Fruit fly (Drosophila melanogaster) whole organism, embryonic: ENCODE results near the gene Tsen2.

Experiments
- Abd-B ChIP-seq: fragments of 200-800 bp; sonication (Bioruptor generic); optimal IDR thresholded peaks from 2 replicates; lab custom pipeline; 2018; ENCODE audit warnings: missing biosample characterization, mild to moderate bottlenecking, missing genetic modification characterization, moderate library complexity
- CG10267 ChIP-seq: fragments of 200-800 bp; sonication (Bioruptor generic); optimal IDR thresholded peaks from 2 replicates; lab custom pipeline; 2018; ENCODE audit warnings: missing biosample characterization, mild to moderate bottlenecking, missing genetic modification characterization, moderate library complexity
- CG10431 ChIP-seq: fragments of 200-800 bp; sonication (Bioruptor generic); optimal IDR thresholded peaks from 3 replicates; lab custom pipeline; 2018; ENCODE audit warnings: missing biosample characterization, mild to moderate bottlenecking, missing genetic modification characterization
- CG10462 ChIP-seq: fragments of 200-800 bp; sonication (Bioruptor generic); optimal IDR thresholded peaks from 2 replicates; lab custom pipeline; 2016; ENCODE audit warnings: missing biosample characterization, missing genetic modification characterization
- CG11247 ChIP-seq: fragments of 200-800 bp; sonication (Bioruptor generic); IDR thresholded peaks from 2 replicates; pipeline ENCODE4 v1.3.6; 2022; ENCODE audit warnings: missing biosample characterization, missing genetic modification characterization
- CG11504 ChIP-seq: fragments of 200-800 bp; sonication (Bioruptor generic); optimal IDR thresholded peaks from 3 replicates; lab custom pipeline; 2019; ENCODE audit warnings: missing biosample characterization, mild to moderate bottlenecking, missing genetic modification characterization, moderate library complexity
- CG11723 ChIP-seq: fragments of 200-800 bp; sonication (Bioruptor generic); optimal IDR thresholded peaks from 2 replicates; lab custom pipeline; 2017; ENCODE audit warnings: missing biosample characterization, mild to moderate bottlenecking, missing genetic modification characterization
- CG13296 ChIP-seq: fragments of 200-800 bp; sonication (Bioruptor generic); optimal IDR thresholded peaks from 3 replicates; lab custom pipeline; 2018; ENCODE audit warnings: missing biosample characterization, mild to moderate bottlenecking, missing genetic modification characterization
- CG13894 ChIP-seq: fragments of 200-800 bp; sonication (Bioruptor generic); optimal IDR thresholded peaks from 3 replicates; lab custom pipeline; 2018; ENCODE audit warnings: missing biosample characterization, mild to moderate bottlenecking, missing genetic modification characterization, moderate library complexity
- CG14965 ChIP-seq: fragments of 200-800 bp; sonication (Bioruptor generic); optimal IDR thresholded peaks from 2 replicates; lab custom pipeline; 2016; ENCODE audit warnings: missing biosample characterization, missing genetic modification characterization, borderline replicate concordance
- CG15601 ChIP-seq: fragments of 200-800 bp; sonication (Bioruptor generic); optimal IDR thresholded peaks from 3 replicates; lab custom pipeline; 2019; ENCODE audit warnings: missing biosample characterization, mild to moderate bottlenecking, missing genetic modification characterization, moderate library complexity
- CG1603 ChIP-seq: fragments of 200-800 bp; sonication (Bioruptor generic); optimal IDR thresholded peaks from 2 replicates; lab custom pipeline; 2019; ENCODE audit warnings: missing biosample characterization, mild to moderate bottlenecking, missing genetic modification characterization, moderate library complexity
- CG17612 ChIP-seq: fragments of 200-800 bp; sonication (Bioruptor generic); IDR thresholded peaks from 2 replicates; pipeline ENCODE4 v1.3.6; 2022; ENCODE audit warnings: missing biosample characterization, missing genetic modification characterization
- CG1832 ChIP-seq: fragments of 200-800 bp; sonication (Bioruptor generic); optimal IDR thresholded peaks from 2 replicates; lab custom pipeline; 2017; ENCODE audit warnings: missing biosample characterization, mild to moderate bottlenecking, missing genetic modification characterization, inconsistent platforms
- CG18764 ChIP-seq: fragments of 200-800 bp; sonication (Bioruptor generic); optimal IDR thresholded peaks from 3 replicates; lab custom pipeline; 2016; ENCODE audit warnings: missing biosample characterization, missing genetic modification characterization
- CG2678 ChIP-seq: fragments of 200-800 bp; sonication (Bioruptor generic); optimal IDR thresholded peaks from 3 replicates; lab custom pipeline; 2019; ENCODE audit warnings: missing biosample characterization, mild to moderate bottlenecking, missing genetic modification characterization, moderate library complexity
- CG34224 ChIP-seq: fragments of 200-800 bp; sonication (Bioruptor generic); IDR thresholded peaks from 3 replicates; pipeline ENCODE4 v1.3.6; 2022; ENCODE audit warnings: missing biosample characterization, missing genetic modification characterization; ENCODE audit not compliant: partially characterized antibody
- CG4854 ChIP-seq: fragments of 200-800 bp; sonication (Bioruptor generic); optimal IDR thresholded peaks from 2 replicates; lab custom pipeline; 2016; ENCODE audit warnings: missing biosample characterization, missing genetic modification characterization, inconsistent platforms
- CG7556 ChIP-seq: fragments of 200-800 bp; sonication (Bioruptor generic); optimal IDR thresholded peaks from 2 replicates; lab custom pipeline; 2017; ENCODE audit warnings: missing biosample characterization, mild to moderate bottlenecking, missing genetic modification characterization
- CG8359 ChIP-seq: fragments of 200-800 bp; sonication (Bioruptor generic); optimal IDR thresholded peaks from 2 replicates; lab custom pipeline; 2017; ENCODE audit warnings: missing biosample characterization, mild to moderate bottlenecking, missing genetic modification characterization, borderline replicate concordance
- Dek ChIP-seq: fragments of 200-800 bp; sonication (Bioruptor generic); optimal IDR thresholded peaks from 3 replicates; lab custom pipeline; 2019; ENCODE audit warnings: missing biosample characterization, mild to moderate bottlenecking, missing genetic modification characterization, moderate library complexity
- E2f2 ChIP-seq: fragments of 200-800 bp; sonication (Bioruptor generic); IDR thresholded peaks from 2 replicates; pipeline ENCODE4 v1.3.6; 2022; ENCODE audit warnings: missing biosample characterization, missing genetic modification characterization
- Eip74EF ChIP-seq, 2 experiments: fragments of 200-800 bp in 1 of 2; fragments of >200 bp in 1 of 2; sonication (Bioruptor generic) in 1 of 2; optimal IDR thresholded peaks; 2 replicates each; lab custom pipeline; 2017 to 2019; ENCODE audit warnings: missing biosample characterization in 2 of 2, missing genetic modification characterization in 2 of 2, mild to moderate bottlenecking in 1 of 2, moderate library complexity in 1 of 2
- HLH4C ChIP-seq: fragments of 200-800 bp; sonication (Bioruptor generic); IDR thresholded peaks from 3 replicates; pipeline ENCODE4 v1.3.6; 2022; ENCODE audit warnings: missing biosample characterization, missing genetic modification characterization; ENCODE audit not compliant: partially characterized antibody
- HLH54F ChIP-seq: fragments of 200-800 bp; sonication (Bioruptor generic); optimal IDR thresholded peaks from 3 replicates; lab custom pipeline; 2016; ENCODE audit warnings: missing biosample characterization, missing genetic modification characterization
- Hr3 ChIP-seq: fragments of 200-800 bp; sonication (Bioruptor generic); optimal IDR thresholded peaks from 3 replicates; lab custom pipeline; 2016; ENCODE audit warnings: missing biosample characterization, missing genetic modification characterization
- Mad ChIP-seq: fragments of 200-800 bp; sonication (Bioruptor generic); optimal IDR thresholded peaks from 2 replicates; lab custom pipeline; 2016; ENCODE audit warnings: missing biosample characterization, missing genetic modification characterization
- Mes4 ChIP-seq: fragments of 200-800 bp; sonication (Bioruptor generic); optimal IDR thresholded peaks from 2 replicates; lab custom pipeline; 2016; ENCODE audit warnings: missing biosample characterization, missing genetic modification characterization
- Mrtf ChIP-seq: fragments of 200-800 bp; sonication (Bioruptor generic); IDR thresholded peaks from 3 replicates; pipeline ENCODE4 v1.3.6; 2022; ENCODE audit warnings: missing biosample characterization, missing genetic modification characterization
- Nf-YC ChIP-seq: fragments of 200-800 bp; optimal IDR thresholded peaks from 3 replicates; lab custom pipeline; 2019; ENCODE audit warnings: missing biosample characterization, mild to moderate bottlenecking, missing genetic modification characterization, moderate library complexity
- bcd ChIP-seq: fragments of 200-800 bp; sonication (Bioruptor generic); optimal IDR thresholded peaks from 2 replicates; lab custom pipeline; 2017; ENCODE audit warnings: missing biosample characterization, mild to moderate bottlenecking, missing genetic modification characterization
- cad ChIP-seq: fragments of >200 bp; optimal IDR thresholded peaks from 2 replicates; lab custom pipeline; 2017; ENCODE audit warnings: missing biosample characterization, missing genetic modification characterization
- cato ChIP-seq: fragments of 200-800 bp; sonication (Bioruptor generic); optimal IDR thresholded peaks from 2 replicates; lab custom pipeline; 2016; ENCODE audit warnings: missing biosample characterization, missing genetic modification characterization, borderline replicate concordance
- caup ChIP-seq: fragments of 200-800 bp; sonication (Bioruptor generic); optimal IDR thresholded peaks from 3 replicates; lab custom pipeline; 2017; ENCODE audit warnings: missing biosample characterization, mild to moderate bottlenecking, missing genetic modification characterization, moderate library complexity; ENCODE audit not compliant: severe bottlenecking
- chif ChIP-seq, 2 experiments: fragments of 200-800 bp; sonication (Bioruptor generic); optimal IDR thresholded peaks; 3 replicates each; lab custom pipeline; 2016; ENCODE audit warnings: missing biosample characterization in 2 of 2, missing genetic modification characterization in 2 of 2
- chm ChIP-seq: fragments of 200-800 bp; sonication (Bioruptor generic); IDR thresholded peaks from 2 replicates; pipeline ENCODE4 v1.3.6; 2022; ENCODE audit warnings: missing biosample characterization, missing genetic modification characterization
- cwo ChIP-seq: fragments of 200-800 bp; sonication (Bioruptor generic); optimal IDR thresholded peaks from 3 replicates; lab custom pipeline; 2017; ENCODE audit warnings: missing biosample characterization, missing genetic modification characterization, mild to moderate bottlenecking, moderate library complexity, missing genetic modification reagents
- dmrt99B ChIP-seq: fragments of 200-800 bp; sonication (Bioruptor generic); optimal IDR thresholded peaks from 2 replicates; lab custom pipeline; 2018; ENCODE audit warnings: missing biosample characterization, mild to moderate bottlenecking, missing genetic modification characterization, moderate library complexity
- exex ChIP-seq: fragments of 200-800 bp; sonication (Bioruptor generic); optimal IDR thresholded peaks from 4 replicates; lab custom pipeline; 2018; ENCODE audit warnings: missing biosample characterization, mild to moderate bottlenecking, missing genetic modification characterization, moderate library complexity
- fd102C ChIP-seq: fragments of 200-800 bp; sonication (Bioruptor generic); optimal IDR thresholded peaks from 2 replicates; lab custom pipeline; 2018; ENCODE audit warnings: missing biosample characterization, mild to moderate bottlenecking, missing genetic modification characterization, moderate library complexity
- gcm ChIP-seq: fragments of 200-800 bp; sonication (Bioruptor generic); optimal IDR thresholded peaks from 2 replicates; lab custom pipeline; 2019; ENCODE audit warnings: missing biosample characterization, mild to moderate bottlenecking, missing genetic modification characterization, moderate library complexity
- lilli ChIP-seq: fragments of 200-800 bp; sonication (Bioruptor generic); optimal IDR thresholded peaks from 3 replicates; lab custom pipeline; 2016; ENCODE audit warnings: missing biosample characterization, missing genetic modification characterization
- nom ChIP-seq: fragments of 200-800 bp; sonication (Bioruptor generic); optimal IDR thresholded peaks from 2 replicates; lab custom pipeline; 2017; ENCODE audit warnings: missing biosample characterization, missing genetic modification characterization, mild to moderate bottlenecking, moderate library complexity, missing genetic modification reagents
- onecut ChIP-seq: fragments of 200-800 bp; sonication (Bioruptor generic); IDR thresholded peaks from 2 replicates; pipeline ENCODE4 v1.3.6; 2022; ENCODE audit warnings: missing biosample characterization, missing genetic modification characterization
- slou ChIP-seq: fragments of 200-800 bp; sonication (Bioruptor generic); optimal IDR thresholded peaks from 3 replicates; lab custom pipeline; 2016; ENCODE audit warnings: missing biosample characterization, missing genetic modification characterization
- wek ChIP-seq: fragments of 200-800 bp; sonication (Bioruptor generic); optimal IDR thresholded peaks from 3 replicates; lab custom pipeline; 2018; ENCODE audit warnings: missing biosample characterization, mild to moderate bottlenecking, missing genetic modification characterization, moderate library complexity
- zf30C ChIP-seq: fragments of 200-800 bp; sonication (Bioruptor generic); optimal IDR thresholded peaks from 3 replicates; lab custom pipeline; 2018; ENCODE audit warnings: missing biosample characterization, mild to moderate bottlenecking, missing genetic modification characterization

Gene Tsen2

DNA sequence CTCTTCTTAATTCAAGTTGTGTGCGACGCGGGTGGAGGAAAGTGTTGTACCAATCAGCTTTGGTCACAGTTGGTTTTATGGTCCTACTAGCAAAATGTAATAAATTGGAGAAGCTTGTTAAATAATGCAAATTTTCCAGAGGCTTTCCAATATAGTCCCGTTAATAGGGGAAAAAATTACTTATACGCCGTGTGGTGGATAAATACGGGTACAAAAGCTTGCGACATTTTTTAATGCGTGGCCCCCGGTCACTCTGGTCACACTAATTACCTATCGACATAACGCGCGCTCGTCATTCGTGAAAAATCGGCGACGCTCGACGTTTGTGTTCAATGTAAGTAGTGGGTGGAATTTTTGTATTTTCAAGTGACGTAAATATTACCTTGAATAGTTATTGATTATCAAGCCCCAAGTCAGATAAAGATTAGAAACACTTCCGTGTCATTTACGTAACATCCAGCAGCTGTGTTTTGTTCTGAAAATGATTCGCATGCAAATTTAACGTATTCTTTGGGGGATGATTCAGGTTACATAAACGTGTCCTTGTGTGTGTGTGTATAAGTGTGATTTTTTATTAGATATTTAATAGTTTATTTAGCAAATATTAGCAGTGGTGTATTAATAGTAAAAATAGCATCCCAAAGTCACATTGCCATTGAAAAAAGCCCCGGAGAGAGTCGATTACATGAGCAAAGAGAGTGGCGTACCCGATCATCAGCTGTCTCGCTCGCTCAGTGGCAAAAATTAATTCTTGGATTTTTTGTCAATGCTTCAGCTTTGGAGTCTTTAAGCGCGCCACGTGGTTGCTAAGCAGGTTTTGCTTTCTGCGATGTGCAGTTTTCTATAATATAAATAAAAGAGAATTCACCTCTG lies 9.7 kb upstream of the Tsen2 start, which contains the start of gene Cyt-c-p (continued):
- TF ChIP-seq CG10462 (GFP tag; lab: Kevin White, UChicago): no peak
- TF ChIP-seq HLH54F (GFP tag; lab: Kevin White, UChicago): peak; percentile 9
- peak; percentile 57 for TF ChIP-seq CG15601 (tag; lab: Kevin White, UChicago)
- no peak for TF ChIP-seq CG11247
- peak; percentile 52 for TF ChIP-seq caup (GFP tag; lab: Kevin White, UChicago)
- TF ChIP-seq chm: peak; percentile 67; the same call in 1 of the 2 replicates
- TF ChIP-seq Nf-YC (tag; lab: Kevin White, UChicago): peak; percentile 55
- TF ChIP-seq CG18764 (GFP tag; lab: Kevin White, UChicago): no peak
- peak; percentile 6 for TF ChIP-seq bcd
- TF ChIP-seq Dek (tag; lab: Kevin White, UChicago): peak; percentile 4
- peak; percentile 44 for TF ChIP-seq CG11504 (tag; lab: Kevin White, UChicago)
- peak; percentile 44 for TF ChIP-seq exex (tag; lab: Kevin White, UChicago)
- peak in 1 of 2 experiments; percentile 3 for TF ChIP-seq chif (GFP tag; optimal IDR thresholded peaks at IDR 0.05; lab: Kevin White, UChicago)
- TF ChIP-seq onecut (GFP tag; lab: Robert Waterston, UW): peak; percentile 26; the same call in 1 of the 2 replicates
- peak; percentile 99 for TF ChIP-seq E2f2
- TF ChIP-seq CG14965 (GFP tag; lab: Kevin White, UChicago): no peak
- no peak for TF ChIP-seq zf30C (GFP tag; lab: Kevin White, UChicago)
- peak; percentile 44; the same call in 1 of the 3 replicates for TF ChIP-seq HLH4C (GFP tag; lab: Robert Waterston, UW)
- TF ChIP-seq Abd-B (GFP tag; lab: Kevin White, UChicago): peak; percentile 94
- TF ChIP-seq dmrt99B (tag; lab: Kevin White, UChicago): no peak
- TF ChIP-seq Mad (GFP tag; lab: Kevin White, UChicago): no peak
- TF ChIP-seq slou (GFP tag; lab: Kevin White, UChicago): no peak
- TF ChIP-seq CG1832 (GFP tag; lab: Kevin White, UChicago): peak; percentile 22
- TF ChIP-seq cato (GFP tag; lab: Kevin White, UChicago): no peak
- TF ChIP-seq CG10267 (tag; lab: Kevin White, UChicago): peak; percentile 56
- TF ChIP-seq CG11723 (GFP tag; lab: Kevin White, UChicago): no peak
- TF ChIP-seq CG1603: peak; percentile 55
- peak; percentile 22 for TF ChIP-seq CG7556 (GFP tag; lab: Kevin White, UChicago)
- no peak for TF ChIP-seq Hr3 (GFP tag; lab: Kevin White, UChicago)
- no peak for TF ChIP-seq Mrtf
- TF ChIP-seq CG2678 (tag; lab: Kevin White, UChicago): peak; percentile 38
- TF ChIP-seq cwo: peak; percentile 20
- TF ChIP-seq wek: peak; percentile 6
- TF ChIP-seq CG13894: peak; percentile 75
- TF ChIP-seq Mes4: peak; percentile 7
- peak; percentile 48 for TF ChIP-seq CG34224
- no peak for TF ChIP-seq CG17612 (GFP tag; lab: Robert Waterston, UW)
- no peak for TF ChIP-seq fd102C (GFP tag; lab: Kevin White, UChicago)
- peak in 1 of 2 experiments; percentile 77 for TF ChIP-seq Eip74EF (GFP tag; optimal IDR thresholded peaks at IDR 0.05; lab: Kevin White, UChicago)
- peak; percentile 54 for TF ChIP-seq cad
- peak; percentile 40 for TF ChIP-seq gcm (GFP tag; lab: Kevin White, UChicago)
- peak; percentile 4 for TF ChIP-seq CG10431
- TF ChIP-seq CG8359 (GFP tag; lab: Kevin White, UChicago): no peak
- peak; percentile 38 for TF ChIP-seq lilli (GFP tag; lab: Kevin White, UChicago)
- TF ChIP-seq CG13296: peak; percentile 43
- peak; percentile 12 for TF ChIP-seq CG4854 (GFP tag; lab: Kevin White, UChicago)
- TF ChIP-seq nom (GFP tag; lab: Kevin White, UChicago): no peak
